Worm (Caenorhabditis elegans) whole organism, young adult: Measurements from ENCODE around the gene mtx-2.

ENCODE experiments used
- D2030.7 ChIP-seq: fragments of 200-800 bp; sonication (Bioruptor generic); IDR thresholded peaks from 2 replicates; pipeline ENCODE4 v1.3.6; 2022; ENCODE audit warnings: missing genetic modification reagents, missing genetic modification characterization, missing compliant biosample characterization
- F33H1.4 ChIP-seq: fragments of 200-800 bp; sonication (Bioruptor generic); IDR thresholded peaks from 2 replicates; pipeline ENCODE4 v1.3.6; 2022; ENCODE audit warnings: missing genetic modification reagents, missing genetic modification characterization, missing compliant biosample characterization
- F39B2.1 ChIP-seq: fragments of 200-800 bp; sonication (Bioruptor generic); IDR thresholded peaks from 2 replicates; pipeline ENCODE4 v1.3.6; 2022; ENCODE audit warnings: missing genetic modification reagents, missing genetic modification characterization, missing compliant biosample characterization
- F49E8.2 ChIP-seq: sonication (generic microtip); optimal IDR thresholded peaks from 3 replicates; lab custom pipeline; 2017; ENCODE audit warnings: missing genetic modification characterization, mild to moderate bottlenecking, missing compliant biosample characterization, antibody characterized with exemption, moderate library complexity; ENCODE audit not compliant: insufficient read depth
- K12H6.12 ChIP-seq: fragments of 200-800 bp; sonication (Bioruptor generic); optimal IDR thresholded peaks from 2 replicates; lab custom pipeline; 2018; ENCODE audit warnings: mild to moderate bottlenecking, missing genetic modification characterization, missing compliant biosample characterization
- Y53F4B.3 ChIP-seq: fragments of 200-800 bp; sonication (Bioruptor generic); IDR thresholded peaks from 2 replicates; pipeline ENCODE4 v1.3.6; 2022; ENCODE audit warnings: missing genetic modification reagents, missing genetic modification characterization, missing compliant biosample characterization
- Y67H2A.10 ChIP-seq: fragments of 200-800 bp; sonication (Bioruptor generic); conservative IDR thresholded peaks from 2 replicates; pipeline ENCODE4 v1.3.6; 2022; ENCODE audit warnings: missing genetic modification reagents, missing genetic modification characterization, missing compliant biosample characterization
- ZK185.1 ChIP-seq: sonication (generic microtip); optimal IDR thresholded peaks from 2 replicates; lab custom pipeline; 2016; ENCODE audit warnings: mild to moderate bottlenecking, missing genetic modification characterization, missing compliant biosample characterization; ENCODE audit not compliant: poor library complexity, severe bottlenecking
- ama-1 ChIP-seq, 3 experiments: fragments of 150-350 bp in 1 of 3; sonication (generic microtip) in 2 of 3; optimal IDR thresholded peaks; 2 replicates each; lab custom pipeline; 2014 to 2018; ENCODE audit warnings: missing biosample characterization in 2 of 3, missing genetic modification characterization in 2 of 3, missing genetic modification reagents in 2 of 3
- aptf-3 ChIP-seq: fragments of 200-800 bp; sonication (Bioruptor generic); IDR thresholded peaks from 2 replicates; pipeline ENCODE4 v1.3.6; 2022; ENCODE audit warnings: missing genetic modification characterization, missing compliant biosample characterization
- atf-7 ChIP-seq: sonication (generic microtip); optimal IDR thresholded peaks from 2 replicates; lab custom pipeline; 2017; ENCODE audit warnings: mild to moderate bottlenecking, missing genetic modification characterization, missing compliant biosample characterization
- athp-1 ChIP-seq: sonication (generic microtip); optimal IDR thresholded peaks from 2 replicates; lab custom pipeline; 2017; ENCODE audit warnings: mild to moderate bottlenecking, missing genetic modification characterization, missing compliant biosample characterization
- attf-3 ChIP-seq: fragments of 200-800 bp; sonication (Bioruptor generic); conservative IDR thresholded peaks from 2 replicates; pipeline ENCODE4 v1.3.6; 2022; ENCODE audit warnings: missing genetic modification reagents, missing genetic modification characterization, missing compliant biosample characterization
- ccch-3 ChIP-seq: fragments of 200-800 bp; sonication (Bioruptor generic); optimal IDR thresholded peaks from 2 replicates; lab custom pipeline; 2018; ENCODE audit warnings: mild to moderate bottlenecking, missing genetic modification characterization, missing compliant biosample characterization
- cebp-1 ChIP-seq, 2 experiments: fragments of 200-800 bp in 1 of 2; sonication (Bioruptor generic) in 1 of 2; sonication (generic microtip) in 1 of 2; IDR thresholded peaks in 1 of 2; optimal IDR thresholded peaks in 1 of 2; 2 replicates each; pipeline versions ENCODE4 v1.3.6 to Lab custom; 2017 to 2022; ENCODE audit warnings: missing compliant biosample characterization in 2 of 2, missing genetic modification characterization in 2 of 2, mild to moderate bottlenecking in 1 of 2, missing genetic modification reagents in 1 of 2, moderate library complexity in 1 of 2
- ceh-40 ChIP-seq: fragments of 200-800 bp; sonication (Bioruptor generic); IDR thresholded peaks from 2 replicates; pipeline ENCODE4 v1.3.6; 2022; ENCODE audit warnings: missing genetic modification characterization, missing compliant biosample characterization
- ceh-58 ChIP-seq: fragments of 200-800 bp; sonication (Bioruptor generic); IDR thresholded peaks from 2 replicates; pipeline ENCODE4 v1.3.6; 2022; ENCODE audit warnings: missing genetic modification characterization, missing compliant biosample characterization
- fkh-3 ChIP-seq: sonication (generic microtip); optimal IDR thresholded peaks from 2 replicates; lab custom pipeline; 2016; ENCODE audit warnings: mild to moderate bottlenecking, missing genetic modification characterization, missing compliant biosample characterization
- hlh-12 ChIP-seq: sonication (generic microtip); optimal IDR thresholded peaks from 2 replicates; lab custom pipeline; 2016; ENCODE audit warnings: missing genetic modification characterization, missing compliant biosample characterization
- hlh-26 ChIP-seq: fragments of 200-800 bp; sonication (Bioruptor generic); conservative IDR thresholded peaks from 2 replicates; pipeline ENCODE4 v1.3.6; 2022; ENCODE audit warnings: missing genetic modification reagents, missing genetic modification characterization, missing compliant biosample characterization
- hmg-20 ChIP-seq: fragments of 200-800 bp; sonication (Bioruptor generic); IDR thresholded peaks from 2 replicates; pipeline ENCODE4 v1.3.6; 2022; ENCODE audit warnings: missing genetic modification reagents, missing genetic modification characterization, missing compliant biosample characterization
- hsf-1 ChIP-seq: fragments of 200-800 bp; sonication (Bioruptor generic); IDR thresholded peaks from 2 replicates; pipeline ENCODE4 v1.3.6; 2022; ENCODE audit warnings: missing genetic modification reagents, missing genetic modification characterization, missing compliant biosample characterization
- lag-1 ChIP-seq: fragments of 200-800 bp; sonication (Bioruptor generic); IDR thresholded peaks from 2 replicates; pipeline ENCODE4 v1.3.6; 2022; ENCODE audit warnings: missing genetic modification reagents, missing genetic modification characterization, missing compliant biosample characterization
- let-526 ChIP-seq: fragments of 200-800 bp; sonication (Bioruptor generic); IDR thresholded peaks from 2 replicates; pipeline ENCODE4 v1.3.6; 2022; ENCODE audit warnings: missing genetic modification reagents, missing genetic modification characterization, missing compliant biosample characterization
- lin-35 ChIP-seq, 3 experiments: fragments of 150-350 bp in 2 of 3; sonication (generic microtip) in 1 of 3; optimal IDR thresholded peaks; 2 replicates each; lab custom pipeline; 2014 to 2018; ENCODE audit warnings: missing biosample characterization in 3 of 3, missing genetic modification characterization in 3 of 3, missing genetic modification reagents in 3 of 3
- lin-54 ChIP-seq: fragments of 200-800 bp; sonication (Bioruptor generic); optimal IDR thresholded peaks from 2 replicates; lab custom pipeline; 2018; ENCODE audit warnings: mild to moderate bottlenecking, missing genetic modification characterization, missing compliant biosample characterization
- lsy-27 ChIP-seq: sonication (generic microtip); optimal IDR thresholded peaks from 2 replicates; lab custom pipeline; 2017; ENCODE audit warnings: missing genetic modification characterization, mild to moderate bottlenecking, missing compliant biosample characterization, antibody characterized with exemption, missing genotype, borderline replicate concordance; ENCODE audit not compliant: insufficient read depth
- madf-3 ChIP-seq: fragments of 200-800 bp; sonication (Bioruptor generic); IDR thresholded peaks from 2 replicates; pipeline ENCODE4 v1.3.6; 2022; ENCODE audit warnings: missing genetic modification reagents, missing genetic modification characterization, missing compliant biosample characterization
- mcd-1 ChIP-seq: fragments of 200-800 bp; sonication (Bioruptor generic); IDR thresholded peaks from 2 replicates; pipeline ENCODE4 v1.3.6; 2022; ENCODE audit warnings: missing genetic modification reagents, missing genetic modification characterization, missing compliant biosample characterization
- mel-28 ChIP-seq: sonication (generic microtip); optimal IDR thresholded peaks from 2 replicates; lab custom pipeline; 2016; ENCODE audit warnings: borderline replicate concordance, mild to moderate bottlenecking, missing genetic modification characterization, missing compliant biosample characterization
- mxl-1 ChIP-seq: sonication (generic microtip); optimal IDR thresholded peaks from 2 replicates; lab custom pipeline; 2016; ENCODE audit warnings: missing genetic modification characterization, missing compliant biosample characterization
- nfya-1 ChIP-seq: sonication (generic microtip); optimal IDR thresholded peaks from 2 replicates; lab custom pipeline; 2017; ENCODE audit warnings: antibody characterized with exemption, missing compliant biosample characterization, missing genetic modification characterization, borderline replicate concordance; ENCODE audit not compliant: insufficient read depth
- nhr-120 ChIP-seq: fragments of 200-800 bp; sonication (Bioruptor generic); IDR thresholded peaks from 2 replicates; pipeline ENCODE4 v1.3.6; 2022; ENCODE audit warnings: missing genetic modification characterization, missing compliant biosample characterization
- nhr-27 ChIP-seq: fragments of 200-800 bp; sonication (Bioruptor generic); optimal IDR thresholded peaks from 2 replicates; lab custom pipeline; 2018; ENCODE audit warnings: mild to moderate bottlenecking, missing genetic modification characterization, moderate library complexity, missing compliant biosample characterization
- nhr-90 ChIP-seq: sonication (generic microtip); optimal IDR thresholded peaks from 2 replicates; lab custom pipeline; 2016; ENCODE audit warnings: missing genotype, mild to moderate bottlenecking, missing genetic modification characterization, missing compliant biosample characterization
- pha-4 ChIP-seq: fragments of 150-350 bp; sonication (generic microtip); optimal IDR thresholded peaks from 2 replicates; lab custom pipeline; 2014; ENCODE audit warnings: missing biosample characterization, missing genetic modification reagents, missing genetic modification characterization
- rcor-1 ChIP-seq: fragments of 200-800 bp; sonication (Bioruptor generic); IDR thresholded peaks from 2 replicates; pipeline ENCODE4 v1.3.6; 2022; ENCODE audit warnings: missing genetic modification reagents, missing genetic modification characterization, missing compliant biosample characterization
- tbp1 ChIP-seq: fragments of 200-800 bp; sonication (Bioruptor generic); optimal IDR thresholded peaks from 2 replicates; lab custom pipeline; 2018; ENCODE audit warnings: mild to moderate bottlenecking, missing genetic modification characterization, missing compliant biosample characterization
- unc-130 ChIP-seq: sonication (generic microtip); optimal IDR thresholded peaks from 2 replicates; lab custom pipeline; 2016; ENCODE audit warnings: missing genetic modification reagents, missing genetic modification characterization, missing compliant biosample characterization
- xnd-1 ChIP-seq: sonication (generic microtip); optimal IDR thresholded peaks from 2 replicates; lab custom pipeline; 2016; ENCODE audit warnings: missing genotype, missing genetic modification reagents, missing genetic modification characterization, missing compliant biosample characterization
- zim-3 ChIP-seq: sonication (generic microtip); optimal IDR thresholded peaks from 2 replicates; lab custom pipeline; 2017; ENCODE audit warnings: mild to moderate bottlenecking, missing genetic modification characterization, moderate library complexity, missing compliant biosample characterization
- ztf-18 ChIP-seq: sonication (generic microtip); optimal IDR thresholded peaks from 2 replicates; lab custom pipeline; 2016; ENCODE audit warnings: missing genotype, mild to moderate bottlenecking, missing genetic modification characterization, missing compliant biosample characterization
- ztf-25 ChIP-seq: fragments of 200-800 bp; sonication (Bioruptor generic); IDR thresholded peaks from 2 replicates; pipeline ENCODE4 v1.3.6; 2022; ENCODE audit warnings: missing genetic modification reagents, missing genetic modification characterization, missing compliant biosample characterization
- ztf-28 ChIP-seq: fragments of 200-800 bp; sonication (Bioruptor generic); IDR thresholded peaks from 2 replicates; pipeline ENCODE4 v1.3.6; 2022; ENCODE audit warnings: missing genetic modification reagents, missing genetic modification characterization, missing compliant biosample characterization
- ztf-3 ChIP-seq: fragments of 200-800 bp; sonication (Bioruptor generic); optimal IDR thresholded peaks from 2 replicates; lab custom pipeline; 2018; ENCODE audit warnings: mild to moderate bottlenecking, missing genetic modification characterization, missing compliant biosample characterization
- ztf-6 ChIP-seq: fragments of 200-800 bp; sonication (Bioruptor generic); IDR thresholded peaks from 2 replicates; pipeline ENCODE4 v1.3.6; 2022; ENCODE audit warnings: missing genetic modification reagents, missing genetic modification characterization, missing compliant biosample characterization

The mtx-2 gene

DNA sequence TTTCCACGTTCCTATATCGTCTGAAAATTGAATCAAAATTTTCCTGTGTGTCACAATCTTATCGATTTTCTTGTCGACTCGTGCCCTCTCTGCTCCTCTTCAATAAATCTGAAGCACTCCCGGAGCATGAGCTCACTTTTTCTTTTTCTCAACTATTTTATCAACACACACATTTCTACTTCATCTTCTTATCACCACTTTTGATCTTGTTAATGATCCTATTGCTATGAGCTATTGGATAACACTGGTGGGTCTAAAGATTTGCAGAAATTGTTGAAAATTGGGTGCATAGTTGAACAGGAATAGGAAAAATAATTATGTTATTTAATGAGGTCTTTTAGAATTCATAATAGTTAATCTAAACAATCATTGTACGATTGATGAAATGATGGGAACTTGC, 41.9 kb upstream of the mtx-2 start:
- TF ChIP-seq hlh-26 (GFP tag; lab: Robert Waterston, UW): no peak
- TF ChIP-seq ceh-40 (GFP tag; lab: Robert Waterston, UW): no peak
- TF ChIP-seq pha-4: no peak
- no peak for TF ChIP-seq Y67H2A.10
- TF ChIP-seq ZK185.1 (tag; lab: Kevin White, UChicago): no peak

DNA sequence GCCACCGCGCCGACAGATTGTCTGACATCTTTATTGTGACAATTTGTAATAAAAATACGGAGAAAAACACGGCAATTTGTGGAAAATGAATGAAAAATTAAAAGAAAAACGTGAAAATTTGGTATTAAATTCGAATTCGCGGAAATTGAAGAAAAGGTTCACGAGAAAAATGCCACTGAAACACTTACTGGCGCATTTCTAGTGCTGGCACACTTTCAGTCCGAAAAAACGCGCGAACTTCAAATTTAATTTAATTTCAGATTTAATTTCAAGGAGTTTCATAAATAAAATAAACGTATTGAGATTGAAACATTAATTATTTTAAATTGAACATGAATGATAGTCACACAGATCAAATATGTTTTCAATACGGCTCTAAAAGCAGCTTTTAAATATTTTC, 31.9 kb upstream of the mtx-2 start, which contains the start of gene cyk-7:
TSS of gene cyk-7 (minus strand) at position 99 of the 400 bp plus-strand sequence.
- TF ChIP-seq Y67H2A.10 (no peak), athp-1 (tag; lab: Kevin White, UChicago) (no peak), mel-28 (tag; lab: Kevin White, UChicago) (no peak), ztf-6 (GFP tag; lab: Robert Waterston, UW) (no peak), atf-7 (tag; lab: Kevin White, UChicago) (no peak), rcor-1 (GFP tag; lab: Robert Waterston, UW) (peak; percentile 61), hlh-12 (no peak), unc-130 (no peak), xnd-1 (tag; lab: Kevin White, UChicago) (peak; percentile 69), nhr-90 (tag; lab: Kevin White, UChicago) (no peak), ccch-3 (GFP tag; lab: Kevin White, UChicago) (no peak), nfya-1 (tag; lab: Kevin White, UChicago) (no peak), aptf-3 (GFP tag; lab: Robert Waterston, UW) (no peak), K12H6.12 (tag; lab: Kevin White, UChicago) (no peak), F49E8.2 (tag; lab: Kevin White, UChicago) (peak; percentile 13), ztf-18 (tag; lab: Kevin White, UChicago) (peak; percentile 97), hsf-1 (GFP tag; lab: Robert Waterston, UW) (0 out of 2 replicates have a peak, but pooled peaks have one; percentile 42), ztf-25 (no peak), ztf-3 (GFP tag; lab: Kevin White, UChicago) (no peak), lsy-27 (tag; lab: Kevin White, UChicago) (no peak), cebp-1 (GFP tag; IDR thresholded peaks at IDR 0.05; lab: Robert Waterston, UW) (no peak), cebp-1 (tag; optimal IDR thresholded peaks at IDR 0.05; lab: Kevin White, UChicago) (no peak), ama-1 (optimal IDR thresholded peaks at IDR 0.05; lab: Kevin White, UChicago) (no peak), ama-1 (GFP tag; optimal IDR thresholded peaks at IDR 0.05; lab: Kevin White, UChicago) (no peak), lag-1 (GFP tag; lab: Robert Waterston, UW) (no peak), ceh-40 (GFP tag; lab: Robert Waterston, UW) (no peak), D2030.7 (GFP tag; lab: Robert Waterston, UW) (peak; percentile 61), madf-3 (GFP tag; lab: Robert Waterston, UW) (no peak), tbp1 (GFP tag; lab: Kevin White, UChicago) (no peak), ceh-58 (no peak), hmg-20 (GFP tag; lab: Robert Waterston, UW) (no peak), zim-3 (tag; lab: Kevin White, UChicago) (no peak), mxl-1 (tag; lab: Kevin White, UChicago) (no peak), lin-54 (no peak), nhr-27 (no peak), attf-3 (GFP tag; lab: Robert Waterston, UW) (peak; percentile 44; the same call in 1 of the 2 replicates), ztf-28 (GFP tag; lab: Robert Waterston, UW) (no peak), mcd-1 (GFP tag; lab: Robert Waterston, UW) (no peak), Y53F4B.3 (no peak), F39B2.1 (no peak), lin-35 (GFP tag; optimal IDR thresholded peaks at IDR 0.05; lab: Kevin White, UChicago) (peak; percentile 21 to 78 (median 51)), nhr-120 (no peak), F33H1.4 (peak; percentile 69), fkh-3 (no peak), let-526 (GFP tag; lab: Robert Waterston, UW) (no peak), ZK185.1 (tag; lab: Kevin White, UChicago) (no peak)
